Worm (Caenorhabditis elegans) whole organism, late embryonic: ENCODE measurements around the gene lgc-19.

Experiments used
- F13H6.1 ChIP-seq: sonication (generic microtip); optimal IDR thresholded peaks from 2 replicates; lab custom pipeline; 2016; ENCODE audit warnings: missing genetic modification characterization, missing compliant biosample characterization
- ama-1 ChIP-seq: fragments of 150-350 bp; optimal IDR thresholded peaks from 2 replicates; lab custom pipeline; 2014
- ceh-34 ChIP-seq: sonication (generic microtip); optimal IDR thresholded peaks from 2 replicates; lab custom pipeline; 2016; ENCODE audit warnings: mild to moderate bottlenecking, missing genetic modification characterization, missing compliant biosample characterization
- ceh-9 ChIP-seq: sonication (generic microtip); optimal IDR thresholded peaks from 2 replicates; lab custom pipeline; 2016; ENCODE audit warnings: mild to moderate bottlenecking, missing genetic modification characterization, inconsistent platforms, missing compliant biosample characterization
- elt-4 ChIP-seq: sonication (generic microtip); optimal IDR thresholded peaks from 2 replicates; lab custom pipeline; 2016; ENCODE audit warnings: missing genetic modification characterization, missing compliant biosample characterization
- nhr-11 ChIP-seq: fragments of 150-350 bp; optimal IDR thresholded peaks from 2 replicates; lab custom pipeline; 2014; ENCODE audit warnings: missing biosample characterization, missing genetic modification characterization
- pat-9 ChIP-seq: fragments of 200-800 bp; sonication (Bioruptor generic); optimal IDR thresholded peaks from 2 replicates; lab custom pipeline; 2018; ENCODE audit warnings: mild to moderate bottlenecking, missing genetic modification characterization, moderate library complexity, missing compliant biosample characterization
- pha-4 ChIP-seq: fragments of 150-350 bp; optimal IDR thresholded peaks from 2 replicates; lab custom pipeline; 2018; ENCODE audit warnings: missing biosample characterization, missing genetic modification reagents, missing genetic modification characterization
- ref-2 ChIP-seq: sonication (generic microtip); optimal IDR thresholded peaks from 2 replicates; lab custom pipeline; 2016; ENCODE audit warnings: missing genetic modification characterization, missing compliant biosample characterization
- tbx-2 ChIP-seq: sonication (generic microtip); optimal IDR thresholded peaks from 2 replicates; lab custom pipeline; 2016; ENCODE audit warnings: missing genetic modification characterization, missing compliant biosample characterization
- unc-55 ChIP-seq: sonication (generic microtip); optimal IDR thresholded peaks from 2 replicates; lab custom pipeline; 2017; ENCODE audit warnings: missing biosample characterization, missing genetic modification reagents, missing genetic modification characterization

- TF ChIP-seq nhr-11 (tag; lab: Kevin White, UChicago) (no peak), pat-9 (no peak), ceh-9 (tag; lab: Kevin White, UChicago) (no peak), ama-1 (lab: Kevin White, UChicago) (no peak), ref-2 (no peak), pha-4 (tag; lab: Kevin White, UChicago) (no peak), tbx-2 (no peak), elt-4 (tag; lab: Kevin White, UChicago) (no peak), ceh-34 (tag; lab: Kevin White, UChicago) (no peak), unc-55 (GFP tag; lab: Kevin White, UChicago) (no peak), F13H6.1 (tag; lab: Kevin White, UChicago) (no peak)
These were observed 21.6 kb upstream of the lgc-19 start, which contains the start of gene Y105C5B.19 for ce11 chrIV:15983920-15984631.
